Fruit fly (Drosophila melanogaster) whole organism, prepupa: ENCODE results near the gene Sox21b.

Source experiments
- CG16779 ChIP-seq: fragments of 200-800 bp; sonication (Bioruptor generic); optimal IDR thresholded peaks from 3 replicates; lab custom pipeline; 2017; ENCODE audit warnings: missing biosample characterization, mild to moderate bottlenecking, missing genetic modification characterization
- CG6276 ChIP-seq: fragments of 200-800 bp; sonication (Bioruptor generic); optimal IDR thresholded peaks from 2 replicates; lab custom pipeline; 2017; ENCODE audit warnings: missing biosample characterization, mild to moderate bottlenecking, missing genetic modification characterization
- Eip78C ChIP-seq: fragments of 200-800 bp; sonication (Bioruptor generic); peaks from one replicate; lab custom pipeline; 2016; ENCODE audit warnings: missing biosample characterization, missing genetic modification characterization
- Gug ChIP-seq: fragments of 200-800 bp; sonication (Bioruptor generic); IDR thresholded peaks from 2 replicates; pipeline ENCODE4 v1.3.6; 2022; ENCODE audit warnings: missing biosample characterization, missing genetic modification characterization
- Hr39 ChIP-seq: fragments of 200-800 bp; sonication (Bioruptor generic); optimal IDR thresholded peaks from 2 replicates; lab custom pipeline; 2016; ENCODE audit warnings: missing biosample characterization, missing genetic modification characterization
- Hr4 ChIP-seq: fragments of 200-800 bp; sonication (Bioruptor generic); optimal IDR thresholded peaks from 3 replicates; lab custom pipeline; 2016; ENCODE audit warnings: missing biosample characterization, missing genetic modification characterization
- Sox102F ChIP-seq: fragments of 200-800 bp; sonication (Bioruptor generic); optimal IDR thresholded peaks from 2 replicates; lab custom pipeline; 2016; ENCODE audit warnings: missing biosample characterization, mild to moderate bottlenecking, missing genetic modification characterization
- Sox14 ChIP-seq: fragments of 200-800 bp; sonication (Bioruptor generic); optimal IDR thresholded peaks from 3 replicates; lab custom pipeline; 2016; ENCODE audit warnings: missing biosample characterization, missing genetic modification characterization
- Sox15 ChIP-seq: fragments of 200-800 bp; sonication (Bioruptor generic); optimal IDR thresholded peaks from 3 replicates; lab custom pipeline; 2016; ENCODE audit warnings: missing biosample characterization, missing genetic modification characterization
- acj6 ChIP-seq: fragments of 200-800 bp; sonication (Bioruptor generic); optimal IDR thresholded peaks from 3 replicates; lab custom pipeline; 2016; ENCODE audit warnings: missing biosample characterization, missing genetic modification characterization

DNA sequence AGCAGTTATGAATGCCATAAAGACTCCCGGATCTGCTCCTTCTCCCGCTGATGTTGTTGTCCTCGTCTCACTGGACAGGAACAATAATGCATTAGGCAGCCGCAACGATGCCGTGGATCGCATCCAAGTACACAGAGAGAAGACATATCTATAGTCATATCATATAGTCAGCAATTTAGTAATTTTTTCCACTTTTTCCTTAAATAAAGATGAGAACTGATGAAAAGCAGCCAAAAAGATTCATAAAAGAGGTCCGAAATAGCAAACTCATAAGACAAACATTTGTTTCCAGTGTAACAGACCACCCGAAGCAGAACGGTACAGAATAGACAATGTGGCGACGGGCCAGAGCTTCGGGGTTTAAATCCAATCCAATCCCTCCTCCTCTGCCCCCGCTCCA lies 39.4 kb upstream of the Sox21b start:
- TF ChIP-seq Sox15 (GFP tag; lab: Kevin White, UChicago) (no peak), Gug (GFP tag; lab: Robert Waterston, UW) (no peak), acj6 (GFP tag; lab: Kevin White, UChicago) (no peak), Sox102F (GFP tag; lab: Kevin White, UChicago) (no peak), Sox14 (GFP tag; lab: Kevin White, UChicago) (no peak), CG16779 (tag; lab: Kevin White, UChicago) (no peak), Eip78C (GFP tag; lab: Kevin White, UChicago) (no peak), Hr39 (GFP tag; lab: Kevin White, UChicago) (no peak), Hr4 (GFP tag; lab: Kevin White, UChicago) (no peak), CG6276 (GFP tag; lab: Kevin White, UChicago) (no peak)
